Worm (Caenorhabditis elegans) whole organism, L4/young adult: ENCODE results near the gene F43C9.2.
A peak's percentile ranks its signal among the peaks of the same experiment; 100 is the strongest.

Experiments used
- W03F9.2 ChIP-seq: fragments of 150-350 bp; optimal IDR thresholded peaks from 2 replicates; lab custom pipeline; 2014; ENCODE audit warnings: missing biosample characterization, missing genetic modification characterization
- dao-5 ChIP-seq: sonication (generic microtip); optimal IDR thresholded peaks from 2 replicates; lab custom pipeline; 2016; ENCODE audit warnings: missing genotype, missing genetic modification characterization, moderate library complexity, missing compliant biosample characterization
- him-1 ChIP-seq: sonication (generic microtip); optimal IDR thresholded peaks from 2 replicates; lab custom pipeline; 2016; ENCODE audit warnings: missing genotype, missing genetic modification reagents, missing genetic modification characterization, missing compliant biosample characterization

Gene F43C9.2

DNA sequence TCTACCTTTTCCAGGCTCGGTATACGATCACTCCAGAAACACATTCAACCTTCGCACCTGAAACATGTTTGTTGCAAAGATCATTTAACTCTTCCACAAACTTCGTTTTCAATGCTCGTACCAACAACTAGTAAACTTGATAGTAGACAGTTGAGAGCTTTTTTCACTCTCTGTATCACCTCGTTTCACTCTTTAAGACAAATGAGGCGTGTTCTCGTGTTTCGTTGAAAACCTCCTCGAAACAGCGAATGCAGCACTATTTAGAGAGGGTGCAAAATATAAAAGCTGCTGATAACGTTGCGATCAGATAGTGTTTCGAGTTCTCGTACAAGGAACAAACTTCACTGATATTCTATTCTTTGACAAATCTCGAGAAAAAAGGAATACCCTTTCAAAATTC, 9.6 kb downstream of the F43C9.2 start, which contains the start of gene F43C9.1:
TSS of gene F43C9.1 (plus strand) at position 301 of the 400 bp plus-strand sequence.
- TF ChIP-seq W03F9.2 (tag; lab: Kevin White, UChicago): no peak
- TF ChIP-seq dao-5 (tag; lab: Kevin White, UChicago): no peak
- TF ChIP-seq him-1 (tag; lab: Kevin White, UChicago): no peak

DNA sequence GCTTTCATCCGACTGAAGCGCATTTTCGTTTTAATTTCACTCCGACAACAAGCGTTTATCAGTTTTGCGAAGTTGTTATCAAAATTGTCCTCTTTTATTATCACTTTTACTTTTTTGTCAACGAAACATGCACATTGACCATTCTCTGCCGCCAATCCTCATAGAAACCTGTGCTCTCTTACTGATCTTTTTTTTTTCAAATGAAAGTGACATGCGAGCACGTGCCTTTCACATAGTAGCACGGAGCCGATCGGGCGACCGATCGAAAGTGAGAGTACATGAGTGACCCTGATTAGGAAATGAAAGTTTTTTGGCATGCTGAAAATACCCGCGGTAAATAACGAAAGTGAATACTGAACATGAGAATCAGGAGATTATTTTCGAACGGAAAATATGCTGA, 10.6 kb downstream of the F43C9.2 start:
- TF ChIP-seq W03F9.2 (tag; lab: Kevin White, UChicago) (no peak), dao-5 (tag; lab: Kevin White, UChicago) (no peak), him-1 (tag; lab: Kevin White, UChicago) (no peak)

DNA sequence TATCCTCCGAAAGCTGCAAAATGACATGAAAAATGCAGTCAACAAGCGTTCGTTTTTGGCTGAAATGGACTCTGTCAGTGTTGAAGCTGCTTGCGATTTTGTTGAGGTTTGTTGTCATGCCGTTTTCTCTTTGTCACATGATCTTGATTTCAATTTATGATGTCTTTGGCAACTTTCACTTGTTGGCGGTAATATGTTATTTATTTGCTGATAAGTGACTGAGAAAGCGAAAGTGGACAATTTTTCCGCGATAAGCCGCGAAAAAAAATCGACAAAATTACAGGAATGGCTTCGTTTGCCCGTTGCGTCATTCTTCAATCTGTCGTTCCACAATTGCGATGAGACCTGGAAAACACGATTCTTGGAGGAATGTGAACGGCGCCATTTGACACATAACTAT, 11.9 kb downstream of the F43C9.2 start:
- TF ChIP-seq W03F9.2 (tag; lab: Kevin White, UChicago) (no peak), him-1 (tag; lab: Kevin White, UChicago) (no peak), dao-5 (tag; lab: Kevin White, UChicago) (no peak)

- TF ChIP-seq dao-5 (tag; lab: Kevin White, UChicago): no peak
Observed at ce11 chrX:4800078-4800621, 16.7 kb downstream of the F43C9.2 start, which contains the start of gene mig-13. mig-13 (minus strand) TSS chrX:4800128.

ce11 chrX:4800892-4801291, 17.5 kb downstream of the F43C9.2 start:
- TF ChIP-seq W03F9.2 (tag; lab: Kevin White, UChicago): no peak

DNA sequence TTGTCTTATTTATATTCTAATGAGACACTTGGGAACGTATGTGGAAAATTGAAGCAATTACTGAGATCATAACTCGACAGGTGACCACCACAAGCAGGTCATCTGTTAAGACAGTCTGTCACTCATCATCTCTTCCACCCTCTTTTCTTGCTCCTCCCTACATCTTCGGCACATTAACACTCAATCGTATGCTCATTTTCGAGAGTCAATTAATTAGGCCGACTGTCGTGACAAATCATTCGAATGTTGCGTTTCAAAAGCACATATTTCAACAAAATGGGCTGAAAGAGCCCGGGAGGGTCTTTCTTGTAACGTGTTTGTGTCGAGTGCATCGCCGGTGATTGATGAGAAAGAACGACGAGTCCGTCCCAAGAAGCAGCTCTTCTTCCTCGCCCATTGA, 18.8 kb downstream of the F43C9.2 start:
- TF ChIP-seq dao-5 (tag; lab: Kevin White, UChicago) (no peak), him-1 (tag; lab: Kevin White, UChicago) (no peak), W03F9.2 (tag; lab: Kevin White, UChicago) (no peak)

- TF ChIP-seq him-1 (tag; lab: Kevin White, UChicago) (no peak), W03F9.2 (tag; lab: Kevin White, UChicago) (no peak)
Observed at ce11 chrX:4803942-4804341, 20.5 kb downstream of the F43C9.2 start.

DNA sequence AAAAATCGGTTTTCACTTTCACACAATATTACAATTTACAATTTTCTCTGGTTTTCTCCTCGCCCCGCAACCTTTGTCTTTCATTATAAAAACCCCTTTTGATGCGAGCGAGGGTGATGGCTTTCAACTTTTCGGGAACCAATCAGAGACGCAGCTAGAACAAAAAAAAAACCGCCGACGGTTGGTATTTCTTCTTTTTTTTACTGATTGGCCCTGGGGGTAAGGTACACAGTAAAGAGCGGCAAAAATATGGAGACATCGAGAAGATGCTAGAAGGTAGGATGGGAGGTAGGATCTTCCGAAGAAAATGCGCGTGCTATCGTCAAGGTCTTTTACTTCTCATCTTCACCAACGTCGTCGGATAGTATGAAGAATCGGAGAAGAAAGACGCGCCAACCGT, 25.3 kb downstream of the F43C9.2 start:
- TF ChIP-seq W03F9.2 (tag; lab: Kevin White, UChicago) (no peak), dao-5 (tag; lab: Kevin White, UChicago) (no peak), him-1 (tag; lab: Kevin White, UChicago) (no peak)

DNA sequence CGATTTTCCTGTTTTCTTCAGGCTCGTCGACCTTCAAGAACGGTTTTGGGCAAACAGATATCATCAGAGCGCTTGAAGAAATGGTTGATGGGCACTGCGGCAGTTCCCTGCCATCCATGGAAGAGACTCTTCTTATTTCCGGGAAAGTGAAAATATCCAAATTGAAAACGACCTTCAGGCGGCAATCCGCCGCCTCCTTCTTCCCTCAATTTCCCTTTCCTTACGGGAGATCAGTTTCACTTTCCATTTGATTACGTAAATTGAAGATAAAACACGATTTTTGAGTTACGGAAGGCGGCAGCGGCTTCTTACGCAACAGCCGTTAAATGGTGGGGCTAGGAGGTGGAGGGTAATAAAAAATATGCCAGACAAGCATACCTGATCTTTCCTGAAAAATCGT, 25.8 kb downstream of the F43C9.2 start:
- TF ChIP-seq W03F9.2 (tag; lab: Kevin White, UChicago) (no peak), dao-5 (tag; lab: Kevin White, UChicago) (no peak), him-1 (tag; lab: Kevin White, UChicago) (no peak)

ce11 chrX:4809753-4810424, 26.5 kb downstream of the F43C9.2 start:
- no peak for TF ChIP-seq dao-5 (tag; lab: Kevin White, UChicago)
- TF ChIP-seq W03F9.2 (tag; lab: Kevin White, UChicago): no peak
- no peak for TF ChIP-seq him-1 (tag; lab: Kevin White, UChicago)

DNA sequence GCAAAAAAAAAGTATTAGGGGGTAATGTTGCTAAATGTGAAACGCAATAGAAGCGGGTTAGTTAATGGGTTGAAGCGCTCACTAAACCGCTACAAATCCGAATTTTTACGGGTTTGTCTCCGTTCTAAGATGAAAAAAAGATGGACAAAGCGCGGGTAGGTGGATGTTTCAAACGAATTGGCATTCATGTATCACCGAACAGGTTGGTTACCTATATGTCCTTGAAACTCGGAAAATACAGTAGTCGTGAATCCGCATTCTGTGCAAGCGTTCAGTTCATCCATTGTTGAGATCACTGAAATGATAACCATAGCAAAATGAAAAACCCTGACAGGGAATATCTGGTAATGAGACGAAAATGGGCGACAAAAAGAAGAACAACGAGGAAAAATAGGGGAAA, 27.8 kb downstream of the F43C9.2 start, which contains the start of gene ztf-16:
TSS of gene ztf-16 (minus strand) at position 299 of the 400 bp plus-strand sequence.
- TF ChIP-seq W03F9.2 (tag; lab: Kevin White, UChicago) (no peak), dao-5 (tag; lab: Kevin White, UChicago) (no peak), him-1 (tag; lab: Kevin White, UChicago) (no peak)

DNA sequence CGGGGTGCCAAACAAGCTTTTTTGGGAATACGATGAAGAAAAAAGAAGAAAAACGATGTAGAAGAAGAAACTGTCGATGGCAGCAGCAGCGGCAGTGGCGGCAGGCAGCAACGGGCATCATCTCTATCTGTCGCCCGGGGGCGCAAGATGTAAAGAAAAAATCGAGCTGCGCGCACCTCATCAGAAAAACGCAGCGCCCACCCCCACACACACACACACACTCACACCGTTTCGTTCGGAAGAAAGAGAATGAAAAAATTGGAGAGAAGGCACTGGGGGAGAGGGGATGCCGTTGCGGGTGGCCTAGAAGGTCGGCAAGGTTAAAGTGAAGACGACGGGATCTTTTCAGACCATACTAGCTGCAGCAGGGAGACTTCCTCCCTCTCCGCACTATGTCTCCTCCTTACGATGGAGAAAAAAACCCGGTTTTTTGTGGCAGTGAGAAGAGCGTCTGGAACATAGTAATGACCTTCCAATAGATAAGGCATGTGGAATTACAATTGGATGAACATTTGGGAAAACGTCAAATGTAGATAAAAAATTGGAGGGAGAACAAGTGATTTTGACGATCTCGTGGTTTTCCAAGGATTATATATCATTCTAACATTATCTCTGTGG, 29.8 kb downstream of the F43C9.2 start:
- TF ChIP-seq W03F9.2 (tag; lab: Kevin White, UChicago) (no peak), him-1 (tag; lab: Kevin White, UChicago) (no peak), dao-5 (tag; lab: Kevin White, UChicago) (no peak)

- TF ChIP-seq dao-5 (tag; lab: Kevin White, UChicago) (no peak), him-1 (tag; lab: Kevin White, UChicago) (no peak), W03F9.2 (tag; lab: Kevin White, UChicago) (peak; percentile 5)
Observed at ce11 chrX:4818252-4818651, 34.8 kb downstream of the F43C9.2 start, which contains the start of gene R08E3.3. R08E3.3 (plus strand) TSS chrX:4818593.

- TF ChIP-seq W03F9.2 (tag; lab: Kevin White, UChicago): no peak
- no peak for TF ChIP-seq dao-5 (tag; lab: Kevin White, UChicago)
- no peak for TF ChIP-seq him-1 (tag; lab: Kevin White, UChicago)
Observed at ce11 chrX:4818872-4819271, 35.5 kb downstream of the F43C9.2 start.
